Worm (Caenorhabditis elegans) whole organism, mixed stage, embryonic: ENCODE measurements around the gene lin-14.

Source experiments
- bed-3 ChIP-seq: fragments of 200-800 bp; sonication (Bioruptor generic); optimal IDR thresholded peaks from 3 replicates; lab custom pipeline; 2018; ENCODE audit warnings: mild to moderate bottlenecking, missing genetic modification characterization, moderate library complexity, missing compliant biosample characterization
- ces-1 ChIP-seq: fragments of 150-350 bp; optimal IDR thresholded peaks from 2 replicates; lab custom pipeline; 2014; ENCODE audit warnings: missing biosample characterization, missing genetic modification reagents, missing genetic modification characterization
- cnd-1 ChIP-seq: fragments of 200-800 bp; sonication (Bioruptor generic); optimal IDR thresholded peaks from 2 replicates; lab custom pipeline; 2018; ENCODE audit warnings: mild to moderate bottlenecking, missing genetic modification characterization, missing compliant biosample characterization
- drap-1 ChIP-seq: fragments of 200-800 bp; sonication (Bioruptor generic); optimal IDR thresholded peaks from 3 replicates; lab custom pipeline; 2018; ENCODE audit warnings: mild to moderate bottlenecking, missing genetic modification characterization, missing compliant biosample characterization
- elt-3 ChIP-seq: fragments of 150-350 bp; optimal IDR thresholded peaks from 2 replicates; lab custom pipeline; 2014; ENCODE audit warnings: missing biosample characterization, missing genetic modification characterization
- flh-1 ChIP-seq: fragments of 200-800 bp; sonication (Bioruptor generic); optimal IDR thresholded peaks from 2 replicates; lab custom pipeline; 2018; ENCODE audit warnings: mild to moderate bottlenecking, missing genetic modification characterization, moderate library complexity, missing compliant biosample characterization
- lsy-2 ChIP-seq: fragments of 150-350 bp; optimal IDR thresholded peaks from 2 replicates; lab custom pipeline; 2014; ENCODE audit warnings: missing biosample characterization, missing genetic modification characterization
- mep-1 ChIP-seq: fragments of 150-350 bp; optimal IDR thresholded peaks from 2 replicates; lab custom pipeline; 2017; ENCODE audit warnings: missing biosample characterization, missing genetic modification reagents, missing genetic modification characterization, inconsistent platforms
- snpc-4 ChIP-seq: fragments of 150-350 bp; optimal IDR thresholded peaks from 2 replicates; lab custom pipeline; 2014; ENCODE audit warnings: missing biosample characterization, missing genetic modification characterization
- sptf-1 ChIP-seq: sonication (generic microtip); optimal IDR thresholded peaks from 2 replicates; lab custom pipeline; 2017; ENCODE audit warnings: mild to moderate bottlenecking, missing genetic modification characterization, moderate library complexity, missing compliant biosample characterization
- zip-8 ChIP-seq: fragments of 150-350 bp; optimal IDR thresholded peaks from 2 replicates; lab custom pipeline; 2014; ENCODE audit warnings: missing biosample characterization, missing genetic modification characterization
- ztf-11 ChIP-seq: fragments of 150-350 bp; optimal IDR thresholded peaks from 2 replicates; lab custom pipeline; 2014; ENCODE audit warnings: missing biosample characterization, missing genetic modification characterization

- TF ChIP-seq ces-1 (GFP tag; lab: Kevin White, UChicago) (no peak), flh-1 (GFP tag; lab: Kevin White, UChicago) (no peak), zip-8 (tag; lab: Kevin White, UChicago) (no peak), ztf-11 (tag; lab: Kevin White, UChicago) (no peak), bed-3 (GFP tag; lab: Kevin White, UChicago) (no peak), sptf-1 (tag; lab: Kevin White, UChicago) (no peak), drap-1 (no peak), mep-1 (no peak), snpc-4 (no peak), elt-3 (no peak), cnd-1 (tag; lab: Kevin White, UChicago) (no peak), lsy-2 (no peak)
Observed at ce11 chrX:11500589-11500988, 35.2 kb downstream of the lin-14 start.
